Fruit fly (Drosophila melanogaster): ENCODE measurements around the gene Tango14.

Tango14 gene

DNA sequence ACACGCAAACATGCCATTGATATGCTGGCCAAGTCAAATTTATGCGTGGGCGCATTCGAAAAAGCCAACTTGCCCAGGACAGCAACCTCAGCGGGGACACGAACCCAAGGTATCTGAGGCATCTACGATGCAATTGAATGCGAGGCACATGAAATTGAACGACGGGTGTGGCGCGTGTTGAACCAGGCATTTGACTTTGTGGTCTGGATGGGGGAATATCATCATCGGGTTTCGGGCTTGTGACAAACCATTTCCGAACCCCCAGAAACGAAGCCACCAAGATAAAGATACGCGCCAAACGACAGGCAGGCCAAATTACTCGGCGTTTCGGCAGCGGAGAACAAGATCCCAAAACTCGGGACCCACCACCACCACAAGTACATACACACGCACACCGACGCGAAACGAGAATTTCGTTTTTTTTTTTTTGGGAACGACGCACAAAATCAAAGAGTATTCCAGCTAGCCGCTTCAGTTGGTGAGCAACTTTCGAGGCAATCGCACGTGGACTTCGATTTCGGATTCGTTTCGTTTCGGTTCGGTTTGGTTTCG, 15.7 kb upstream of the Tango14 start, which contains the start of gene MFS3 (continued):
- TF ChIP-seq BtbVII (GFP tag; optimal IDR thresholded peaks at IDR 0.05) (no peak), Doc3 (GFP tag; IDR thresholded peaks at IDR 0.05; ENCODE audit: partially characterized antibody) (no peak), Ptx1 (GFP tag; IDR thresholded peaks at IDR 0.05) (no peak), chm (GFP tag; IDR thresholded peaks at IDR 0.05) (no peak), CG4424 (GFP tag; optimal IDR thresholded peaks at IDR 0.05) (no peak), CG31441 (GFP tag; IDR thresholded peaks at IDR 0.05) (no peak), al (GFP tag; IDR thresholded peaks at IDR 0.05) (no peak), scrt (GFP tag; optimal IDR thresholded peaks at IDR 0.05) (peak; percentile 13), CG15696 (tag; optimal IDR thresholded peaks at IDR 0.05) (no peak), CG12744 (GFP tag; optimal IDR thresholded peaks at IDR 0.05) (no peak), grn (GFP tag; optimal IDR thresholded peaks at IDR 0.05) (peak; percentile 58), CG7556 (GFP tag; optimal IDR thresholded peaks at IDR 0.05) (no peak), CG11093 (GFP tag; IDR thresholded peaks at IDR 0.05) (no peak), peb (GFP tag; IDR thresholded peaks at IDR 0.05) (no peak), twi (tag; optimal IDR thresholded peaks at IDR 0.05) (no peak), B-H2 (GFP tag; optimal IDR thresholded peaks at IDR 0.05) (peak; percentile 14), CG15269 (tag; optimal IDR thresholded peaks at IDR 0.05) (no peak), CG10979 (tag; optimal IDR thresholded peaks at IDR 0.05) (no peak), pho (GFP tag; optimal IDR thresholded peaks at IDR 0.05) (no peak), trh (GFP tag; optimal IDR thresholded peaks at IDR 0.05) (no peak), so (GFP tag; IDR thresholded peaks at IDR 0.05) (peak; percentile 71; the same call in 2 of the 3 replicates), ftz-f1 (GFP tag; optimal IDR thresholded peaks at IDR 0.05) (no peak), abd-A (tag; optimal IDR thresholded peaks at IDR 0.05) (peak; percentile 96), CG16863 (GFP tag; optimal IDR thresholded peaks at IDR 0.05) (no peak), p53 (GFP tag; optimal IDR thresholded peaks at IDR 0.05) (no peak), CG30020 (tag; optimal IDR thresholded peaks at IDR 0.05) (no peak), da (GFP tag; optimal IDR thresholded peaks at IDR 0.05) (no peak), zf30C (GFP tag; optimal IDR thresholded peaks at IDR 0.05) (no peak), CG10565 (GFP tag; optimal IDR thresholded peaks at IDR 0.05) (no peak), sens-2 (GFP tag; IDR thresholded peaks at IDR 0.05) (no peak), CG12236 (GFP tag; optimal IDR thresholded peaks at IDR 0.05) (no peak), CG7745 (tag; optimal IDR thresholded peaks at IDR 0.05) (no peak), z (GFP tag; IDR thresholded peaks at IDR 0.05) (0 out of 3 replicates have a peak, but pooled peaks have one; percentile 12), CG12104 (GFP tag; optimal IDR thresholded peaks at IDR 0.05) (no peak), CG4707 (GFP tag; optimal IDR thresholded peaks at IDR 0.05) (no peak), CG17361 (GFP tag; IDR thresholded peaks at IDR 0.05) (peak; percentile 22; the same call in 1 of the 3 replicates), H15 (GFP tag; IDR thresholded peaks at IDR 0.05) (no peak), CG1602 (GFP tag; optimal IDR thresholded peaks at IDR 0.05) (no peak), CG33213 (GFP tag; optimal IDR thresholded peaks at IDR 0.05) (no peak), CG31224 (GFP tag; IDR thresholded peaks at IDR 0.05) (no peak), CG3838 (GFP tag; optimal IDR thresholded peaks at IDR 0.05) (no peak), CG2116 (GFP tag; optimal IDR thresholded peaks at IDR 0.05) (peak; percentile 33), CG10431 (GFP tag; optimal IDR thresholded peaks at IDR 0.05) (no peak), maf-S (GFP tag; optimal IDR thresholded peaks at IDR 0.05) (no peak), CG11398 (GFP tag; optimal IDR thresholded peaks at IDR 0.05) (no peak), Trl (optimal IDR thresholded peaks at IDR 0.05) (peak in 1 of 2 experiments; percentile 3), Trl (GFP tag; optimal IDR thresholded peaks at IDR 0.05) (no peak), Awh (GFP tag; IDR thresholded peaks at IDR 0.05) (no peak), ranshi (GFP tag; IDR thresholded peaks at IDR 0.05) (no peak), Aef1 (GFP tag; IDR thresholded peaks at IDR 0.05) (no peak), CG9932 (GFP tag; IDR thresholded peaks at IDR 0.05) (no peak), Eip74EF (GFP tag; optimal IDR thresholded peaks at IDR 0.05) (peak in 1 of 2 experiments; percentile 23)
